Fruit fly (Drosophila melanogaster) whole organism, embryonic: ENCODE data around the gene sra.
A peak's percentile ranks its signal among the peaks of the same experiment; 100 is the strongest.

ENCODE experiments used
- Adf1 ChIP-seq: fragments of 200-800 bp; sonication (Bioruptor generic); IDR thresholded peaks from 2 replicates; pipeline ENCODE4 v1.3.6; 2022; ENCODE audit warnings: missing biosample characterization, missing genetic modification characterization
- Asciz ChIP-seq: fragments of 200-800 bp; sonication (Bioruptor generic); optimal IDR thresholded peaks from 2 replicates; lab custom pipeline; 2017; ENCODE audit warnings: missing biosample characterization, mild to moderate bottlenecking, missing genetic modification characterization, missing genetic modification reagents
- Atf-2 ChIP-seq: fragments of 200-800 bp; sonication (Bioruptor generic); optimal IDR thresholded peaks from 2 replicates; lab custom pipeline; 2016; ENCODE audit warnings: missing biosample characterization, missing genetic modification characterization
- Atf3 ChIP-seq: fragments of 200-800 bp; sonication (Bioruptor generic); optimal IDR thresholded peaks from 3 replicates; lab custom pipeline; 2016; ENCODE audit warnings: missing biosample characterization, missing genetic modification characterization
- CG10366 ChIP-seq: fragments of 200-800 bp; sonication (Bioruptor generic); IDR thresholded peaks from 2 replicates; pipeline ENCODE4 v1.3.6; 2022; ENCODE audit warnings: missing biosample characterization, missing genetic modification characterization
- CG11504 ChIP-seq: fragments of 200-800 bp; sonication (Bioruptor generic); optimal IDR thresholded peaks from 3 replicates; lab custom pipeline; 2019; ENCODE audit warnings: missing biosample characterization, mild to moderate bottlenecking, missing genetic modification characterization, moderate library complexity
- CG1233 ChIP-seq: fragments of 200-800 bp; sonication (Bioruptor generic); optimal IDR thresholded peaks from 4 replicates; lab custom pipeline; 2018; ENCODE audit warnings: missing biosample characterization, mild to moderate bottlenecking, missing genetic modification characterization
- CG14965 ChIP-seq: fragments of 200-800 bp; sonication (Bioruptor generic); optimal IDR thresholded peaks from 2 replicates; lab custom pipeline; 2016; ENCODE audit warnings: missing biosample characterization, missing genetic modification characterization, borderline replicate concordance
- CG1529 ChIP-seq: fragments of 200-800 bp; sonication (Bioruptor generic); optimal IDR thresholded peaks from 3 replicates; lab custom pipeline; 2018; ENCODE audit warnings: missing biosample characterization, missing genetic modification characterization
- CG1647 ChIP-seq: fragments of 200-800 bp; sonication (Bioruptor generic); optimal IDR thresholded peaks from 3 replicates; lab custom pipeline; 2016; ENCODE audit warnings: missing biosample characterization, missing genetic modification characterization
- CG18011 ChIP-seq: fragments of 200-800 bp; sonication (Bioruptor generic); optimal IDR thresholded peaks from 2 replicates; lab custom pipeline; 2017; ENCODE audit warnings: missing biosample characterization, missing genetic modification characterization, mild to moderate bottlenecking, moderate library complexity, missing genotype
- CG31224 ChIP-seq: fragments of 200-800 bp; sonication (Bioruptor generic); IDR thresholded peaks from 2 replicates; pipeline ENCODE4 v1.3.6; 2022; ENCODE audit warnings: missing biosample characterization, missing genetic modification characterization
- CG4282 ChIP-seq: fragments of 200-800 bp; sonication (Bioruptor generic); optimal IDR thresholded peaks from 2 replicates; lab custom pipeline; 2016; ENCODE audit warnings: missing biosample characterization, missing genetic modification characterization
- CG8944 ChIP-seq: fragments of 200-800 bp; sonication (Bioruptor generic); optimal IDR thresholded peaks from 3 replicates; lab custom pipeline; 2016; ENCODE audit warnings: missing biosample characterization, missing genetic modification characterization
- Chrac-16 ChIP-seq: fragments of 200-800 bp; sonication (Bioruptor generic); optimal IDR thresholded peaks from 3 replicates; lab custom pipeline; 2016; ENCODE audit warnings: missing biosample characterization, missing genetic modification characterization
- CkIIα-i1 ChIP-seq: fragments of 200-800 bp; sonication (Bioruptor generic); IDR thresholded peaks from 2 replicates; pipeline ENCODE4 v1.3.6; 2022; ENCODE audit warnings: missing biosample characterization, missing genetic modification characterization
- Drgx ChIP-seq: fragments of 200-800 bp; sonication (Bioruptor generic); IDR thresholded peaks from 2 replicates; pipeline ENCODE4 v1.3.6; 2022; ENCODE audit warnings: missing biosample characterization, missing genetic modification characterization
- Eip74EF ChIP-seq, 2 experiments: fragments of 200-800 bp in 1 of 2; fragments of >200 bp in 1 of 2; sonication (Bioruptor generic) in 1 of 2; optimal IDR thresholded peaks; 2 replicates each; lab custom pipeline; 2017 to 2019; ENCODE audit warnings: missing biosample characterization in 2 of 2, missing genetic modification characterization in 2 of 2, mild to moderate bottlenecking in 1 of 2, moderate library complexity in 1 of 2
- Ets97D ChIP-seq: fragments of 200-800 bp; sonication (Bioruptor generic); optimal IDR thresholded peaks from 3 replicates; lab custom pipeline; 2016; ENCODE audit warnings: missing biosample characterization, missing genetic modification characterization
- Fer1 ChIP-seq: fragments of 200-800 bp; sonication (Bioruptor generic); optimal IDR thresholded peaks from 2 replicates; lab custom pipeline; 2017; ENCODE audit warnings: missing biosample characterization, mild to moderate bottlenecking, missing genetic modification characterization
- HLHmδ ChIP-seq: fragments of 200-800 bp; sonication (Bioruptor generic); optimal IDR thresholded peaks from 2 replicates; lab custom pipeline; 2018; ENCODE audit warnings: missing biosample characterization, mild to moderate bottlenecking, missing genetic modification characterization, moderate library complexity
- MESR4 ChIP-seq: fragments of 200-800 bp; sonication (Bioruptor generic); optimal IDR thresholded peaks from 2 replicates; lab custom pipeline; 2018; ENCODE audit warnings: missing biosample characterization, mild to moderate bottlenecking, missing genetic modification characterization, moderate library complexity
- Med ChIP-seq: fragments of 200-800 bp; sonication (Bioruptor generic); peaks from one replicate; lab custom pipeline; 2016; ENCODE audit warnings: missing biosample characterization, missing genetic modification characterization, mild to moderate bottlenecking, inconsistent platforms, moderate library complexity
- ash1 ChIP-seq: fragments of 200-800 bp; sonication (Bioruptor generic); optimal IDR thresholded peaks from 2 replicates; lab custom pipeline; 2018; ENCODE audit warnings: missing biosample characterization, mild to moderate bottlenecking, missing genetic modification characterization
- bab2 ChIP-seq: fragments of 200-800 bp; sonication (Bioruptor generic); optimal IDR thresholded peaks from 2 replicates; lab custom pipeline; 2016; ENCODE audit warnings: missing biosample characterization, missing genetic modification characterization
- bsh ChIP-seq, 2 experiments: fragments of 200-800 bp; sonication (Bioruptor generic); optimal IDR thresholded peaks; 2 replicates each; lab custom pipeline; 2017 to 2018; ENCODE audit warnings: mild to moderate bottlenecking in 2 of 2, missing biosample characterization in 2 of 2, missing genetic modification characterization in 2 of 2, moderate library complexity in 1 of 2
- cato ChIP-seq: fragments of 200-800 bp; sonication (Bioruptor generic); optimal IDR thresholded peaks from 2 replicates; lab custom pipeline; 2016; ENCODE audit warnings: missing biosample characterization, missing genetic modification characterization, borderline replicate concordance
- cg ChIP-seq: fragments of 200-800 bp; sonication (Bioruptor generic); optimal IDR thresholded peaks from 3 replicates; lab custom pipeline; 2019; ENCODE audit warnings: missing biosample characterization, mild to moderate bottlenecking, missing genetic modification characterization, moderate library complexity
- chif ChIP-seq, 2 experiments: fragments of 200-800 bp; sonication (Bioruptor generic); optimal IDR thresholded peaks; 3 replicates each; lab custom pipeline; 2016; ENCODE audit warnings: missing biosample characterization in 2 of 2, missing genetic modification characterization in 2 of 2
- danr ChIP-seq: fragments of 200-800 bp; sonication (Bioruptor generic); IDR thresholded peaks from 2 replicates; pipeline ENCODE4 v1.3.6; 2022; ENCODE audit warnings: missing biosample characterization, missing genetic modification characterization
- emc ChIP-seq: fragments of 200-800 bp; sonication (Bioruptor generic); optimal IDR thresholded peaks from 2 replicates; lab custom pipeline; 2016; ENCODE audit warnings: missing biosample characterization, missing genetic modification characterization
- ems ChIP-seq: fragments of 200-800 bp; sonication (Bioruptor generic); optimal IDR thresholded peaks from 3 replicates; lab custom pipeline; 2016; ENCODE audit warnings: missing biosample characterization, missing genetic modification characterization
- jing ChIP-seq: fragments of 200-800 bp; sonication (Bioruptor generic); optimal IDR thresholded peaks from 2 replicates; lab custom pipeline; 2018; ENCODE audit warnings: missing biosample characterization, mild to moderate bottlenecking, missing genetic modification characterization
- kah ChIP-seq: fragments of 200-800 bp; sonication (Bioruptor generic); optimal IDR thresholded peaks from 2 replicates; lab custom pipeline; 2018; ENCODE audit warnings: missing biosample characterization, mild to moderate bottlenecking, missing genetic modification characterization
- kni ChIP-seq: fragments of 200-800 bp; sonication (Bioruptor generic); optimal IDR thresholded peaks from 3 replicates; lab custom pipeline; 2017; ENCODE audit warnings: mild to moderate bottlenecking, missing biosample characterization, missing genetic modification reagents, missing genetic modification characterization
- lab ChIP-seq: fragments of 200-800 bp; sonication (Bioruptor generic); optimal IDR thresholded peaks from 3 replicates; lab custom pipeline; 2017; ENCODE audit warnings: missing biosample characterization, missing genetic modification characterization, mild to moderate bottlenecking, moderate library complexity, missing genetic modification reagents
- lbe ChIP-seq: fragments of 200-800 bp; sonication (Bioruptor generic); optimal IDR thresholded peaks from 2 replicates; lab custom pipeline; 2016; ENCODE audit warnings: missing biosample characterization, mild to moderate bottlenecking, missing genetic modification characterization
- lola ChIP-seq, 3 experiments: fragments of >200 bp in 2 of 3; fragments of 200-800 bp in 1 of 3; sonication (Bioruptor generic) in 1 of 3; optimal IDR thresholded peaks; 2 replicates each; lab custom pipeline; 2017 to 2019; ENCODE audit warnings: missing biosample characterization in 3 of 3, missing genetic modification characterization in 3 of 3, mild to moderate bottlenecking in 1 of 3, moderate library complexity in 1 of 3
- maf-S ChIP-seq: fragments of 200-800 bp; sonication (Bioruptor generic); optimal IDR thresholded peaks from 2 replicates; lab custom pipeline; 2016; ENCODE audit warnings: missing biosample characterization, missing genetic modification characterization
- oc ChIP-seq: fragments of 200-800 bp; sonication (Bioruptor generic); optimal IDR thresholded peaks from 2 replicates; lab custom pipeline; 2018; ENCODE audit warnings: missing biosample characterization, mild to moderate bottlenecking, missing genetic modification characterization, moderate library complexity
- prd ChIP-seq, 3 experiments: fragments of >200 bp in 2 of 3; fragments of 200-800 bp in 1 of 3; sonication (Bioruptor generic) in 1 of 3; optimal IDR thresholded peaks in 2 of 3; IDR thresholded peaks in 1 of 3; 2 replicates in 2 of 3; 3 replicates in 1 of 3; pipeline versions ENCODE4 v1.3.6 to Lab custom; 2017 to 2022; ENCODE audit warnings: missing biosample characterization in 1 of 3, missing genetic modification characterization in 1 of 3
- sens ChIP-seq: fragments of 200-800 bp; sonication (Bioruptor generic); peaks from one replicate; lab custom pipeline; 2016; ENCODE audit warnings: missing biosample characterization, missing genetic modification characterization
- sug ChIP-seq: fragments of 200-800 bp; optimal IDR thresholded peaks from 2 replicates; lab custom pipeline; 2019; ENCODE audit warnings: missing biosample characterization, mild to moderate bottlenecking, missing genetic modification characterization, moderate library complexity
- tin ChIP-seq: fragments of 200-800 bp; sonication (Bioruptor generic); optimal IDR thresholded peaks from 3 replicates; lab custom pipeline; 2016; ENCODE audit warnings: missing biosample characterization, missing genetic modification characterization
- toy ChIP-seq: fragments of 200-800 bp; sonication (Bioruptor generic); IDR thresholded peaks from 2 replicates; pipeline ENCODE4 v1.3.6; 2022; ENCODE audit warnings: missing biosample characterization, missing genetic modification characterization
- tup ChIP-seq: fragments of 200-800 bp; sonication (Bioruptor generic); optimal IDR thresholded peaks from 2 replicates; lab custom pipeline; 2016; ENCODE audit warnings: missing biosample characterization, mild to moderate bottlenecking, missing genetic modification characterization, moderate library complexity
- twi ChIP-seq: fragments of 200-800 bp; optimal IDR thresholded peaks from 2 replicates; lab custom pipeline; 2019; ENCODE audit warnings: missing biosample characterization, mild to moderate bottlenecking, missing genetic modification characterization, moderate library complexity
- unc-4 ChIP-seq: fragments of 200-800 bp; sonication (Bioruptor generic); IDR thresholded peaks from 2 replicates; pipeline ENCODE4 v1.3.6; 2022; ENCODE audit warnings: missing biosample characterization, missing genetic modification characterization; ENCODE audit not compliant: partially characterized antibody

sra gene

DNA sequence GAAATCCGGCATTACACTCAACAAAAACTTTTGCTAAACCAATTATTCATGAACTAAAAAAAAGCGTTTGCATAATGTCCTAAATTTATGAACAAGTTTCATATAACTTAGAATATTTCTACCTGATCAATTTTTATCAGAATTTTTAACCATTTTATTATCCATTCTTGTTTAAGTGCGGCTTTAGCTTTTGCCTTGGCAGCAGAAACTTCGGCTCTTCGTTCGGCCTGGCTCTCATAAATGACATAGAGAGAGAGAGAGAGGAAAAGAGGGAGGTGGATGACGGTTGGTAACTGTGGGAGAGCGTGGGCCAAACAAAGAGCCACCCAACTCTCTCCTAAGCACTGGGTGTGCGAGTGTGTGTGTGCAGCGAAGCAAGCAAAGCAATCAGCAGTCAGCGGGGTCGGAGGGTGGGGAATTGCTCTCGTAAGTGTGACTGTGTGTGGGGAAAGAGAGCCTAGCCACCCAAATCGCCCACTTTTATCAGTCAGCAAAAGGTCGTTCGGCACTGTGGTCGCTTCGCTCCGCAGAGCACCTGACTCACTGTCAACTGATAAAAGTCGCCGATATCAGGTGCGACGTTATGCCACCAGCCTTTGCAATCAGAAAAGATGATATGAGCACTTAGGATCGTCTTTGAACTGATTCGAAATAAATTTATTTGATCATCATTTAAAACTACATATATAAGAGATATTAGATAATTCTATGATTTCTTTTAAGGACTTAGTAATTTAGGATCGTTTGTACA is 37.8 kb downstream of the sra start (continued):
- TF ChIP-seq lab = peak; percentile 99
- peak; percentile 99 for TF ChIP-seq Med (GFP tag; lab: Kevin White, UChicago)
- peak; percentile 90 for TF ChIP-seq cato (GFP tag; lab: Kevin White, UChicago)
- peak; percentile 96 for TF ChIP-seq Atf-2 (GFP tag; lab: Kevin White, UChicago)
- no peak for TF ChIP-seq danr
- peak; percentile 98 for TF ChIP-seq tin (GFP tag; lab: Kevin White, UChicago)
- peak; percentile 56 for TF ChIP-seq MESR4
- peak; percentile 97 for TF ChIP-seq Atf3 (GFP tag; lab: Kevin White, UChicago)
- peak; percentile 97 for TF ChIP-seq CG11504 (tag; lab: Kevin White, UChicago)
- peak; percentile 94 for TF ChIP-seq emc (GFP tag; lab: Kevin White, UChicago)
- TF ChIP-seq ash1 (GFP tag; lab: Kevin White, UChicago) = peak; percentile 58
- TF ChIP-seq sens (GFP tag; lab: Kevin White, UChicago) = peak; percentile 100
- peak; percentile 87 for TF ChIP-seq CG14965 (GFP tag; lab: Kevin White, UChicago)
- TF ChIP-seq Eip74EF (GFP tag; optimal IDR thresholded peaks at IDR 0.05; lab: Kevin White, UChicago) = peak in 1 of 2 experiments; percentile 98
- no peak for TF ChIP-seq Adf1
- peak; percentile 96 for TF ChIP-seq maf-S
- TF ChIP-seq Asciz (GFP tag; lab: Kevin White, UChicago) = peak; percentile 98
- peak; percentile 92 for TF ChIP-seq jing (GFP tag; lab: Kevin White, UChicago)
- TF ChIP-seq tup = peak; percentile 93
- no peak for TF ChIP-seq unc-4 (GFP tag; lab: Robert Waterston, UW)
- peak; percentile 99 for TF ChIP-seq oc (tag; lab: Kevin White, UChicago)
- peak; percentile 81 for TF ChIP-seq kni (GFP tag; lab: Kevin White, UChicago)
- TF ChIP-seq CG4282 (GFP tag; lab: Kevin White, UChicago) = peak; percentile 92
- TF ChIP-seq CG8944 = peak; percentile 97
- peak; percentile 91 to 99 for TF ChIP-seq bsh (GFP tag; optimal IDR thresholded peaks at IDR 0.05; lab: Kevin White, UChicago)
- peak; percentile 97 for TF ChIP-seq chif (GFP tag; optimal IDR thresholded peaks at IDR 0.05; lab: Kevin White, UChicago)
- TF ChIP-seq CG31224 (GFP tag; lab: Robert Waterston, UW) = no peak
- no peak for TF ChIP-seq toy
- peak; percentile 91 for TF ChIP-seq cg (GFP tag; lab: Kevin White, UChicago)
- TF ChIP-seq Chrac-16 = peak; percentile 96
- TF ChIP-seq lola (GFP tag; optimal IDR thresholded peaks at IDR 0.05; lab: Kevin White, UChicago) = peak in 1 of 3 experiments; percentile 98
- no peak for TF ChIP-seq prd (optimal IDR thresholded peaks at IDR 0.05; lab: Kevin White, UChicago)
- TF ChIP-seq prd (GFP tag; IDR thresholded peaks at IDR 0.05; lab: Robert Waterston, UW) = no peak
- TF ChIP-seq CG10366 (GFP tag; lab: Robert Waterston, UW) = no peak
- peak; percentile 98 for TF ChIP-seq CG1529 (GFP tag; lab: Kevin White, UChicago)
- peak; percentile 97 for TF ChIP-seq ems (GFP tag; lab: Kevin White, UChicago)
- TF ChIP-seq HLHmδ = peak; percentile 3
- peak; percentile 98 for TF ChIP-seq bab2
- peak; percentile 88 for TF ChIP-seq CG18011 (GFP tag; lab: Kevin White, UChicago)
- peak; percentile 91 for TF ChIP-seq kah (GFP tag; lab: Kevin White, UChicago)
- peak; percentile 97 for TF ChIP-seq CG1233
- TF ChIP-seq CG1647 = peak; percentile 96
- peak; percentile 85 for TF ChIP-seq sug (tag; lab: Kevin White, UChicago)
- TF ChIP-seq Fer1 (GFP tag; lab: Kevin White, UChicago) = peak; percentile 99
- TF ChIP-seq Drgx (GFP tag; lab: Robert Waterston, UW) = no peak
- TF ChIP-seq CkIIα-i1 (GFP tag; lab: Robert Waterston, UW) = no peak
- peak; percentile 96 for TF ChIP-seq twi (tag; lab: Kevin White, UChicago)
- TF ChIP-seq Ets97D (GFP tag; lab: Kevin White, UChicago) = peak; percentile 89
- TF ChIP-seq lbe (GFP tag; lab: Kevin White, UChicago) = peak; percentile 71
